Fruit fly (Drosophila melanogaster): ENCODE data around the gene Taf4.

- TF ChIP-seq CTCF (optimal IDR thresholded peaks at IDR 0.05) = no peak
- TF ChIP-seq CG8478 (optimal IDR thresholded peaks at IDR 0.05) = no peak
Measured at dm6 chr3L:16158322-16158721, 45.3 kb downstream of the Taf4 start.
